Worm (Caenorhabditis elegans) whole organism, young adult: ENCODE measurements around the gene bgnt-1.1.
A peak's percentile ranks its signal among the peaks of the same experiment; 100 is the strongest.

Experiments
- B0035.1 ChIP-seq: sonication (generic microtip); optimal IDR thresholded peaks from 2 replicates; lab custom pipeline; 2016; ENCODE audit warnings: missing genetic modification characterization, mild to moderate bottlenecking, missing compliant biosample characterization, missing genotype, missing genetic modification reagents
- B0336.3 ChIP-seq: fragments of 200-800 bp; sonication (Bioruptor generic); IDR thresholded peaks from 2 replicates; pipeline ENCODE4 v1.3.6; 2022; ENCODE audit warnings: missing genetic modification characterization, missing compliant biosample characterization
- C06A6.2 ChIP-seq: fragments of 200-800 bp; sonication (Bioruptor generic); conservative IDR thresholded peaks from 2 replicates; pipeline ENCODE4 v1.3.6; 2022; ENCODE audit warnings: missing genetic modification characterization, missing compliant biosample characterization
- F37B4.10 ChIP-seq: fragments of 200-800 bp; sonication (Bioruptor generic); IDR thresholded peaks from 2 replicates; pipeline ENCODE4 v1.3.6; 2022; ENCODE audit warnings: missing genetic modification characterization, missing compliant biosample characterization
- F39B2.1 ChIP-seq: fragments of 200-800 bp; sonication (Bioruptor generic); IDR thresholded peaks from 2 replicates; pipeline ENCODE4 v1.3.6; 2022; ENCODE audit warnings: missing genetic modification reagents, missing genetic modification characterization, missing compliant biosample characterization
- F52B5.7 ChIP-seq: sonication (generic microtip); optimal IDR thresholded peaks from 2 replicates; lab custom pipeline; 2016; ENCODE audit warnings: mild to moderate bottlenecking, missing genetic modification characterization, missing compliant biosample characterization
- F55B11.4 ChIP-seq: sonication (generic microtip); optimal IDR thresholded peaks from 2 replicates; lab custom pipeline; 2016; ENCODE audit warnings: missing compliant biosample characterization, missing genetic modification characterization, borderline replicate concordance; ENCODE audit not compliant: insufficient read depth
- F57C9.4 ChIP-seq: sonication (generic microtip); optimal IDR thresholded peaks from 2 replicates; lab custom pipeline; 2017; ENCODE audit warnings: mild to moderate bottlenecking, missing genetic modification characterization, missing compliant biosample characterization
- K11D2.4 ChIP-seq: fragments of 200-800 bp; sonication (Bioruptor generic); IDR thresholded peaks from 2 replicates; pipeline ENCODE4 v1.3.6; 2022; ENCODE audit warnings: missing genetic modification reagents, missing genetic modification characterization, missing compliant biosample characterization
- K12H6.12 ChIP-seq: fragments of 200-800 bp; sonication (Bioruptor generic); optimal IDR thresholded peaks from 2 replicates; lab custom pipeline; 2018; ENCODE audit warnings: mild to moderate bottlenecking, missing genetic modification characterization, missing compliant biosample characterization
- T07F8.4 ChIP-seq: sonication (generic microtip); optimal IDR thresholded peaks from 2 replicates; lab custom pipeline; 2016; ENCODE audit warnings: mild to moderate bottlenecking, missing genetic modification characterization, moderate library complexity, missing compliant biosample characterization
- T26A5.8 ChIP-seq: sonication (generic microtip); optimal IDR thresholded peaks from 2 replicates; lab custom pipeline; 2016; ENCODE audit warnings: missing genetic modification characterization, missing compliant biosample characterization
- Y56A3A.18 ChIP-seq: fragments of 200-800 bp; sonication (Bioruptor generic); IDR thresholded peaks from 2 replicates; pipeline ENCODE4 v1.3.6; 2022; ENCODE audit warnings: missing genetic modification reagents, missing genetic modification characterization, missing compliant biosample characterization
- Y95B8A.8 ChIP-seq: fragments of 200-800 bp; sonication (Bioruptor generic); IDR thresholded peaks from 2 replicates; pipeline ENCODE4 v1.3.6; 2022; ENCODE audit warnings: missing genetic modification reagents, missing genetic modification characterization, missing compliant biosample characterization
- akir-1 ChIP-seq: fragments of 200-800 bp; sonication (Bioruptor generic); optimal IDR thresholded peaks from 2 replicates; lab custom pipeline; 2018; ENCODE audit warnings: mild to moderate bottlenecking, missing genetic modification characterization, moderate library complexity, missing compliant biosample characterization
- aptf-3 ChIP-seq: fragments of 200-800 bp; sonication (Bioruptor generic); IDR thresholded peaks from 2 replicates; pipeline ENCODE4 v1.3.6; 2022; ENCODE audit warnings: missing genetic modification characterization, missing compliant biosample characterization
- athp-1 ChIP-seq: sonication (generic microtip); optimal IDR thresholded peaks from 2 replicates; lab custom pipeline; 2017; ENCODE audit warnings: mild to moderate bottlenecking, missing genetic modification characterization, missing compliant biosample characterization
- attf-5 ChIP-seq: fragments of 200-800 bp; sonication (Bioruptor generic); optimal IDR thresholded peaks from 2 replicates; lab custom pipeline; 2018; ENCODE audit warnings: mild to moderate bottlenecking, missing genetic modification characterization, missing compliant biosample characterization
- cebp-1 ChIP-seq, 2 experiments: fragments of 200-800 bp in 1 of 2; sonication (Bioruptor generic) in 1 of 2; sonication (generic microtip) in 1 of 2; IDR thresholded peaks in 1 of 2; optimal IDR thresholded peaks in 1 of 2; 2 replicates each; pipeline versions ENCODE4 v1.3.6 to Lab custom; 2017 to 2022; ENCODE audit warnings: missing compliant biosample characterization in 2 of 2, missing genetic modification characterization in 2 of 2, mild to moderate bottlenecking in 1 of 2, missing genetic modification reagents in 1 of 2, moderate library complexity in 1 of 2
- ceh-100 ChIP-seq: fragments of 200-800 bp; sonication (Bioruptor generic); IDR thresholded peaks from 2 replicates; pipeline ENCODE4 v1.3.6; 2022; ENCODE audit warnings: missing genetic modification reagents, missing genetic modification characterization, missing compliant biosample characterization
- ceh-27 ChIP-seq: fragments of 200-800 bp; sonication (Bioruptor generic); optimal IDR thresholded peaks from 2 replicates; lab custom pipeline; 2018; ENCODE audit warnings: mild to moderate bottlenecking, missing genetic modification characterization, moderate library complexity, missing compliant biosample characterization
- dox-1 ChIP-seq: fragments of 200-800 bp; sonication (Bioruptor generic); IDR thresholded peaks from 2 replicates; pipeline ENCODE4 v1.3.6; 2022; ENCODE audit warnings: missing genetic modification reagents, missing genetic modification characterization, missing compliant biosample characterization
- dpff-1 ChIP-seq: sonication (generic microtip); optimal IDR thresholded peaks from 2 replicates; lab custom pipeline; 2017; ENCODE audit warnings: mild to moderate bottlenecking, missing genetic modification characterization, missing compliant biosample characterization
- ekl-4 ChIP-seq: fragments of 200-800 bp; sonication (Bioruptor generic); IDR thresholded peaks from 2 replicates; pipeline ENCODE4 v1.3.6; 2022; ENCODE audit warnings: missing genetic modification reagents, missing genetic modification characterization, missing compliant biosample characterization
- fkh-3 ChIP-seq: sonication (generic microtip); optimal IDR thresholded peaks from 2 replicates; lab custom pipeline; 2016; ENCODE audit warnings: mild to moderate bottlenecking, missing genetic modification characterization, missing compliant biosample characterization
- gei-17 ChIP-seq: fragments of 200-800 bp; sonication (Bioruptor generic); optimal IDR thresholded peaks from 2 replicates; lab custom pipeline; 2018; ENCODE audit warnings: mild to moderate bottlenecking, missing genetic modification characterization, missing compliant biosample characterization
- hlh-12 ChIP-seq: sonication (generic microtip); optimal IDR thresholded peaks from 2 replicates; lab custom pipeline; 2016; ENCODE audit warnings: missing genetic modification characterization, missing compliant biosample characterization
- hsf-1 ChIP-seq: fragments of 200-800 bp; sonication (Bioruptor generic); IDR thresholded peaks from 2 replicates; pipeline ENCODE4 v1.3.6; 2022; ENCODE audit warnings: missing genetic modification reagents, missing genetic modification characterization, missing compliant biosample characterization
- lag-1 ChIP-seq: fragments of 200-800 bp; sonication (Bioruptor generic); IDR thresholded peaks from 2 replicates; pipeline ENCODE4 v1.3.6; 2022; ENCODE audit warnings: missing genetic modification reagents, missing genetic modification characterization, missing compliant biosample characterization
- lin-40 ChIP-seq: sonication (generic microtip); optimal IDR thresholded peaks from 2 replicates; lab custom pipeline; 2016; ENCODE audit warnings: missing genetic modification characterization, mild to moderate bottlenecking, missing compliant biosample characterization, missing genotype, missing genetic modification reagents
- madf-10 ChIP-seq: sonication (generic microtip); optimal IDR thresholded peaks from 2 replicates; lab custom pipeline; 2016; ENCODE audit warnings: mild to moderate bottlenecking, missing genetic modification characterization, missing compliant biosample characterization
- madf-8 ChIP-seq: fragments of 200-800 bp; sonication (Bioruptor generic); conservative IDR thresholded peaks from 2 replicates; pipeline ENCODE4 v1.3.6; 2022; ENCODE audit warnings: missing genetic modification reagents, missing genetic modification characterization, missing compliant biosample characterization
- mel-28 ChIP-seq: sonication (generic microtip); optimal IDR thresholded peaks from 2 replicates; lab custom pipeline; 2016; ENCODE audit warnings: borderline replicate concordance, mild to moderate bottlenecking, missing genetic modification characterization, missing compliant biosample characterization
- nhr-27 ChIP-seq: fragments of 200-800 bp; sonication (Bioruptor generic); optimal IDR thresholded peaks from 2 replicates; lab custom pipeline; 2018; ENCODE audit warnings: mild to moderate bottlenecking, missing genetic modification characterization, moderate library complexity, missing compliant biosample characterization
- pha-4 ChIP-seq: fragments of 150-350 bp; sonication (generic microtip); optimal IDR thresholded peaks from 2 replicates; lab custom pipeline; 2014; ENCODE audit warnings: missing biosample characterization, missing genetic modification reagents, missing genetic modification characterization
- sdz-38 ChIP-seq: sonication (generic microtip); optimal IDR thresholded peaks from 2 replicates; lab custom pipeline; 2016; ENCODE audit warnings: missing genotype, missing genetic modification characterization, missing compliant biosample characterization
- sea-2 ChIP-seq: fragments of 200-800 bp; sonication (Bioruptor generic); IDR thresholded peaks from 2 replicates; pipeline ENCODE4 v1.3.6; 2022; ENCODE audit warnings: missing genetic modification characterization, missing compliant biosample characterization
- sptf-2 ChIP-seq: fragments of 200-800 bp; sonication (Bioruptor generic); optimal IDR thresholded peaks from 2 replicates; lab custom pipeline; 2018; ENCODE audit warnings: mild to moderate bottlenecking, missing genetic modification characterization, missing compliant biosample characterization
- tbp1 ChIP-seq: fragments of 200-800 bp; sonication (Bioruptor generic); optimal IDR thresholded peaks from 2 replicates; lab custom pipeline; 2018; ENCODE audit warnings: mild to moderate bottlenecking, missing genetic modification characterization, missing compliant biosample characterization
- tbx-9 ChIP-seq: sonication (generic microtip); optimal IDR thresholded peaks from 2 replicates; lab custom pipeline; 2016; ENCODE audit warnings: borderline replicate concordance, missing genetic modification characterization, inconsistent platforms, missing compliant biosample characterization
- tlf-1 ChIP-seq: fragments of 200-800 bp; sonication (Bioruptor generic); optimal IDR thresholded peaks from 2 replicates; lab custom pipeline; 2018; ENCODE audit warnings: mild to moderate bottlenecking, missing genetic modification characterization, missing compliant biosample characterization
- unc-130 ChIP-seq: sonication (generic microtip); optimal IDR thresholded peaks from 2 replicates; lab custom pipeline; 2016; ENCODE audit warnings: missing genetic modification reagents, missing genetic modification characterization, missing compliant biosample characterization
- unc-62 ChIP-seq: fragments of 150-350 bp; optimal IDR thresholded peaks from 2 replicates; lab custom pipeline; 2014; ENCODE audit warnings: missing biosample characterization, missing genetic modification reagents, missing genetic modification characterization
- xnd-1 ChIP-seq: sonication (generic microtip); optimal IDR thresholded peaks from 2 replicates; lab custom pipeline; 2016; ENCODE audit warnings: missing genotype, missing genetic modification reagents, missing genetic modification characterization, missing compliant biosample characterization
- zfh-2 ChIP-seq: fragments of 200-800 bp; sonication (Bioruptor generic); conservative IDR thresholded peaks from 2 replicates; pipeline ENCODE4 v1.3.6; 2022; ENCODE audit warnings: missing genetic modification reagents, missing genetic modification characterization, missing compliant biosample characterization
- ztf-18 ChIP-seq: sonication (generic microtip); optimal IDR thresholded peaks from 2 replicates; lab custom pipeline; 2016; ENCODE audit warnings: missing genotype, mild to moderate bottlenecking, missing genetic modification characterization, missing compliant biosample characterization
- ztf-25 ChIP-seq: fragments of 200-800 bp; sonication (Bioruptor generic); IDR thresholded peaks from 2 replicates; pipeline ENCODE4 v1.3.6; 2022; ENCODE audit warnings: missing genetic modification reagents, missing genetic modification characterization, missing compliant biosample characterization
- ztf-28 ChIP-seq: fragments of 200-800 bp; sonication (Bioruptor generic); IDR thresholded peaks from 2 replicates; pipeline ENCODE4 v1.3.6; 2022; ENCODE audit warnings: missing genetic modification reagents, missing genetic modification characterization, missing compliant biosample characterization
- ztf-6 ChIP-seq: fragments of 200-800 bp; sonication (Bioruptor generic); IDR thresholded peaks from 2 replicates; pipeline ENCODE4 v1.3.6; 2022; ENCODE audit warnings: missing genetic modification reagents, missing genetic modification characterization, missing compliant biosample characterization

bgnt-1.1 gene

DNA sequence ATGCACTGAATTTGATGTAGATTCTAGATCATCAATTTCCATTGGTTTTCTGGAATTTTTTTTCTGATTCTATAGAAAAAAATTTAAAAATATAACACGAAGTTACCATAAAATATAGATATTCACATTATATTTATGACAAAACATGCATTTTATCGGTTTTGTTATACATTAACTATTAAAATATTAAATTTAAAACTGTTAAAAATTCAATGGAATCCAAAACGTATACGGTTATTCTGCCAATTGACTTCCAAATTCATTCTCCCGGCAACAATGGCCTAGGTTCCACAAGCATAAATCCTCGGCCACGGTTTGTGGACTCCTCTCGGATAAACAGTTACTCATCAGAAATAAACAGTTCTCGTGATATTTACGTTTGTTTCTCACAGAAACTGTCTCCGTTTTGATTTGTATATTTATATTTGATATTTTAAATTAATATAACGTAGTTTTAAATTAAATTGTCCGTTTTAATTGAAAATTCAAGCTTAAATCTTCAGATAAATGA, 11.1 kb downstream of the bgnt-1.1 start, which contains the start of the genes F01D4.5 and ced-5 (continued):
- TF ChIP-seq unc-130, result peak; percentile 93
- TF ChIP-seq tbx-9 (tag; lab: Kevin White, UChicago), result no peak
- peak; percentile 61; the same call in 1 of the 2 replicates for TF ChIP-seq K11D2.4 (GFP tag; lab: Robert Waterston, UW)
- no peak for TF ChIP-seq T07F8.4 (tag; lab: Kevin White, UChicago)
- TF ChIP-seq unc-62 (GFP tag; lab: Kevin White, UChicago), result no peak
- TF ChIP-seq mel-28, result no peak
- TF ChIP-seq ceh-27 (GFP tag; lab: Kevin White, UChicago), result peak; percentile 82
- no peak for TF ChIP-seq F55B11.4 (tag; lab: Kevin White, UChicago)
- peak; percentile 48 for TF ChIP-seq attf-5 (GFP tag; lab: Kevin White, UChicago)
- no peak for TF ChIP-seq cebp-1 (GFP tag; IDR thresholded peaks at IDR 0.05; lab: Robert Waterston, UW)
- peak; percentile 61 for TF ChIP-seq cebp-1 (tag; optimal IDR thresholded peaks at IDR 0.05; lab: Kevin White, UChicago)
- TF ChIP-seq nhr-27 (tag; lab: Kevin White, UChicago), result no peak
- TF ChIP-seq ztf-18 (tag; lab: Kevin White, UChicago), result peak; percentile 27
- peak; percentile 85 for TF ChIP-seq dox-1
- TF ChIP-seq F57C9.4 (tag; lab: Kevin White, UChicago), result peak; percentile 73
- TF ChIP-seq T26A5.8 (tag; lab: Kevin White, UChicago), result no peak
- no peak for TF ChIP-seq F37B4.10 (GFP tag; lab: Robert Waterston, UW)
- TF ChIP-seq tbp1 (GFP tag; lab: Kevin White, UChicago), result peak; percentile 42
- TF ChIP-seq ztf-28 (GFP tag; lab: Robert Waterston, UW), result 0 out of 2 replicates have a peak, but pooled peaks have one; percentile 64
- 0 out of 2 replicates have a peak, but pooled peaks have one; percentile 74 for TF ChIP-seq lag-1 (GFP tag; lab: Robert Waterston, UW)
- TF ChIP-seq B0336.3 (GFP tag; lab: Robert Waterston, UW), result no peak
- peak; percentile 72 for TF ChIP-seq lin-40 (tag; lab: Kevin White, UChicago)
- TF ChIP-seq C06A6.2 (GFP tag; lab: Robert Waterston, UW), result no peak
- TF ChIP-seq madf-10, result peak; percentile 62
- TF ChIP-seq B0035.1, result peak; percentile 69
- peak; percentile 57; the same call in 1 of the 2 replicates for TF ChIP-seq ekl-4 (GFP tag; lab: Robert Waterston, UW)
- TF ChIP-seq hsf-1, result no peak
- TF ChIP-seq sdz-38 (tag; lab: Kevin White, UChicago), result no peak
- no peak for TF ChIP-seq madf-8 (GFP tag; lab: Robert Waterston, UW)
- no peak for TF ChIP-seq zfh-2 (GFP tag; lab: Robert Waterston, UW)
- no peak for TF ChIP-seq fkh-3 (tag; lab: Kevin White, UChicago)
- TF ChIP-seq hlh-12, result no peak
- no peak for TF ChIP-seq pha-4
- TF ChIP-seq dpff-1 (tag; lab: Kevin White, UChicago), result no peak
- peak; percentile 74 for TF ChIP-seq K12H6.12 (tag; lab: Kevin White, UChicago)
- peak; percentile 84 for TF ChIP-seq akir-1 (GFP tag; lab: Kevin White, UChicago)
- no peak for TF ChIP-seq sea-2 (GFP tag; lab: Robert Waterston, UW)
- no peak for TF ChIP-seq sptf-2 (GFP tag; lab: Kevin White, UChicago)
- TF ChIP-seq Y56A3A.18 (GFP tag; lab: Robert Waterston, UW), result no peak
- no peak for TF ChIP-seq aptf-3 (GFP tag; lab: Robert Waterston, UW)
- TF ChIP-seq xnd-1 (tag; lab: Kevin White, UChicago), result no peak
- peak; percentile 1 for TF ChIP-seq F52B5.7
- TF ChIP-seq tlf-1, result peak; percentile 40
- TF ChIP-seq ztf-25 (GFP tag; lab: Robert Waterston, UW), result no peak
- TF ChIP-seq F39B2.1 (GFP tag; lab: Robert Waterston, UW), result no peak
- TF ChIP-seq gei-17, result no peak
- no peak for TF ChIP-seq Y95B8A.8 (GFP tag; lab: Robert Waterston, UW)
- no peak for TF ChIP-seq ztf-6 (GFP tag; lab: Robert Waterston, UW)
- TF ChIP-seq athp-1, result no peak
- peak; percentile 41; the same call in 1 of the 2 replicates for TF ChIP-seq ceh-100 (GFP tag; lab: Robert Waterston, UW)
